Worm (Caenorhabditis elegans) whole organism, L4 larva: ENCODE data around the gene ncx-10.

ENCODE experiments used
- D1046.2 ChIP-seq: fragments of 200-800 bp; sonication (Bioruptor generic); IDR thresholded peaks from 2 replicates; pipeline ENCODE4 v1.3.6; 2022; ENCODE audit warnings: missing genetic modification characterization, missing compliant biosample characterization
- F26F4.8 ChIP-seq: fragments of 200-800 bp; sonication (Bioruptor generic); conservative IDR thresholded peaks from 2 replicates; pipeline ENCODE4 v1.3.6; 2022; ENCODE audit warnings: missing genetic modification characterization, missing compliant biosample characterization
- F44E2.7 ChIP-seq: fragments of 200-800 bp; sonication (Bioruptor generic); IDR thresholded peaks from 2 replicates; pipeline ENCODE4 v2.1.2; 2022; ENCODE audit warnings: missing genetic modification characterization, missing compliant biosample characterization
- F49E8.2 ChIP-seq: sonication (generic microtip); optimal IDR thresholded peaks from 2 replicates; lab custom pipeline; 2016; ENCODE audit warnings: missing compliant biosample characterization, mild to moderate bottlenecking, missing genetic modification characterization, borderline replicate concordance
- T26A8.4 ChIP-seq: fragments of 200-800 bp; sonication (Bioruptor generic); IDR thresholded peaks from 2 replicates; pipeline ENCODE4 v1.3.6; 2022; ENCODE audit warnings: missing genetic modification characterization, missing compliant biosample characterization
- Y48G9A.11 ChIP-seq: fragments of 200-800 bp; sonication (Bioruptor generic); IDR thresholded peaks from 2 replicates; pipeline ENCODE4 v1.3.6; 2022; ENCODE audit warnings: missing genetic modification reagents, missing genetic modification characterization, missing compliant biosample characterization
- Y5F2A.4 ChIP-seq: fragments of 200-800 bp; sonication (Bioruptor generic); optimal IDR thresholded peaks from 2 replicates; lab custom pipeline; 2018; ENCODE audit warnings: mild to moderate bottlenecking, missing genetic modification characterization, missing compliant biosample characterization
- ZK546.5 ChIP-seq, 2 experiments: sonication (generic microtip); optimal IDR thresholded peaks; 2 replicates each; lab custom pipeline; 2017; ENCODE audit warnings: missing biosample characterization in 2 of 2, missing genetic modification characterization in 2 of 2
- arid-1 ChIP-seq: fragments of 200-800 bp; sonication (Bioruptor generic); conservative IDR thresholded peaks from 2 replicates; pipeline ENCODE4 v1.3.6; 2022; ENCODE audit warnings: missing genetic modification reagents, missing genetic modification characterization, missing compliant biosample characterization
- attf-4 ChIP-seq: sonication (generic microtip); optimal IDR thresholded peaks from 3 replicates; lab custom pipeline; 2017; ENCODE audit warnings: missing biosample characterization, missing genetic modification characterization
- ceh-32 ChIP-seq: sonication (generic microtip); optimal IDR thresholded peaks from 2 replicates; lab custom pipeline; 2016; ENCODE audit warnings: mild to moderate bottlenecking, missing genetic modification characterization, missing compliant biosample characterization; ENCODE audit not compliant: poor library complexity
- ceh-44 ChIP-seq: fragments of 200-800 bp; sonication (Bioruptor generic); IDR thresholded peaks from 2 replicates; pipeline ENCODE4 v1.3.6; 2022; ENCODE audit warnings: missing genetic modification reagents, missing genetic modification characterization, missing compliant biosample characterization
- ceh-62 ChIP-seq: sonication (generic microtip); optimal IDR thresholded peaks from 2 replicates; lab custom pipeline; 2017; ENCODE audit warnings: missing biosample characterization, missing genetic modification characterization
- ces-1 ChIP-seq: fragments of 150-350 bp; sonication (generic microtip); optimal IDR thresholded peaks from 4 replicates; lab custom pipeline; 2014; ENCODE audit warnings: missing biosample characterization, missing genetic modification reagents, missing genetic modification characterization
- cey-2 ChIP-seq: sonication (generic microtip); optimal IDR thresholded peaks from 3 replicates; lab custom pipeline; 2017; ENCODE audit warnings: missing genetic modification characterization, mild to moderate bottlenecking, missing compliant biosample characterization, antibody characterized with exemption, borderline replicate concordance; ENCODE audit not compliant: insufficient read depth
- daf-12 ChIP-seq: fragments of 150-350 bp; optimal IDR thresholded peaks from 2 replicates; lab custom pipeline; 2014; ENCODE audit warnings: missing biosample characterization, missing genetic modification reagents, missing genetic modification characterization
- daf-16 ChIP-seq, 3 experiments: sonication (generic microtip); optimal IDR thresholded peaks; 2 replicates each; lab custom pipeline; 2016 to 2017; ENCODE audit warnings: missing genetic modification characterization in 3 of 3, missing genetic modification reagents in 3 of 3, mild to moderate bottlenecking in 2 of 3, missing compliant biosample characterization in 2 of 3, missing biosample characterization in 1 of 3, moderate library complexity in 1 of 3
- daf-8 ChIP-seq: fragments of 200-800 bp; sonication (Bioruptor generic); IDR thresholded peaks from 2 replicates; pipeline ENCODE4 v1.3.6; 2022; ENCODE audit warnings: missing genetic modification characterization, missing compliant biosample characterization
- dve-1 ChIP-seq: sonication (generic microtip); optimal IDR thresholded peaks from 2 replicates; lab custom pipeline; 2017; ENCODE audit warnings: antibody characterized with exemption, mild to moderate bottlenecking, missing genetic modification characterization, missing compliant biosample characterization; ENCODE audit not compliant: insufficient read depth
- egl-43 ChIP-seq: fragments of 200-800 bp; sonication (Bioruptor generic); IDR thresholded peaks from 2 replicates; pipeline ENCODE4 v1.3.6; 2022; ENCODE audit warnings: missing genetic modification reagents, missing genetic modification characterization, missing compliant biosample characterization
- fkh-10 ChIP-seq: fragments of 150-350 bp; optimal IDR thresholded peaks from 2 replicates; lab custom pipeline; 2014; ENCODE audit warnings: missing biosample characterization, missing genetic modification reagents, missing genetic modification characterization
- gei-8 ChIP-seq: fragments of 200-800 bp; sonication (Bioruptor generic); optimal IDR thresholded peaks from 2 replicates; lab custom pipeline; 2018; ENCODE audit warnings: mild to moderate bottlenecking, missing genetic modification characterization, missing compliant biosample characterization
- hlh-30 ChIP-seq: sonication (generic microtip); optimal IDR thresholded peaks from 2 replicates; lab custom pipeline; 2017; ENCODE audit warnings: antibody characterized with exemption, mild to moderate bottlenecking, missing genetic modification characterization, missing compliant biosample characterization; ENCODE audit not compliant: insufficient read depth
- hmg-1.1 ChIP-seq: fragments of 200-800 bp; sonication (Bioruptor generic); IDR thresholded peaks from 2 replicates; pipeline ENCODE4 v1.3.6; 2022; ENCODE audit warnings: missing genetic modification reagents, missing genetic modification characterization, missing compliant biosample characterization
- lim-7 ChIP-seq: fragments of 200-800 bp; sonication (Bioruptor generic); IDR thresholded peaks from 2 replicates; pipeline ENCODE4 v1.3.6; 2022; ENCODE audit warnings: missing genetic modification characterization, missing compliant biosample characterization
- lin-15B ChIP-seq: fragments of 150-350 bp; sonication (generic microtip); optimal IDR thresholded peaks from 3 replicates; lab custom pipeline; 2014; ENCODE audit warnings: missing biosample characterization, missing genetic modification characterization
- lsy-2 ChIP-seq, 2 experiments: fragments of 150-350 bp in 1 of 2; sonication (generic microtip) in 1 of 2; optimal IDR thresholded peaks; 2 replicates each; lab custom pipeline; 2014 to 2017; ENCODE audit warnings: missing biosample characterization in 2 of 2, missing genetic modification characterization in 2 of 2
- mep-1 ChIP-seq: fragments of 150-350 bp; sonication (generic microtip); optimal IDR thresholded peaks from 3 replicates; lab custom pipeline; 2014; ENCODE audit warnings: missing biosample characterization, missing genetic modification characterization
- mxl-3 ChIP-seq: fragments of 200-800 bp; sonication (Bioruptor generic); optimal IDR thresholded peaks from 2 replicates; lab custom pipeline; 2018; ENCODE audit warnings: mild to moderate bottlenecking, missing genetic modification characterization, missing compliant biosample characterization
- nhr-102 ChIP-seq: sonication (generic microtip); optimal IDR thresholded peaks from 2 replicates; lab custom pipeline; 2016; ENCODE audit warnings: mild to moderate bottlenecking, missing genetic modification characterization, moderate library complexity, missing compliant biosample characterization
- nhr-11 ChIP-seq: fragments of 150-350 bp; optimal IDR thresholded peaks from 2 replicates; lab custom pipeline; 2014; ENCODE audit warnings: missing biosample characterization, missing genetic modification characterization
- nhr-237 ChIP-seq: sonication (generic microtip); optimal IDR thresholded peaks from 2 replicates; lab custom pipeline; 2017; ENCODE audit warnings: missing biosample characterization, missing genetic modification characterization
- nhr-41 ChIP-seq: fragments of 200-800 bp; sonication (Bioruptor generic); IDR thresholded peaks from 2 replicates; pipeline ENCODE4 v1.3.6; 2022; ENCODE audit warnings: missing genetic modification reagents, missing genetic modification characterization, missing compliant biosample characterization
- nhr-48 ChIP-seq: sonication (generic microtip); optimal IDR thresholded peaks from 2 replicates; lab custom pipeline; 2016; ENCODE audit warnings: mild to moderate bottlenecking, missing genetic modification characterization, missing compliant biosample characterization
- pha-4 ChIP-seq, 2 experiments: fragments of 150-350 bp in 1 of 2; fragments of 200-800 bp in 1 of 2; sonication (Bioruptor generic) in 1 of 2; IDR thresholded peaks in 1 of 2; optimal IDR thresholded peaks in 1 of 2; 2 replicates each; pipeline versions ENCODE4 v1.3.6 to Lab custom; 2014 to 2022; ENCODE audit warnings: missing genetic modification characterization in 2 of 2, missing genetic modification reagents in 2 of 2, missing biosample characterization in 1 of 2, missing compliant biosample characterization in 1 of 2
- php-3 ChIP-seq: fragments of 200-800 bp; sonication (Bioruptor generic); IDR thresholded peaks from 2 replicates; pipeline ENCODE4 v1.3.6; 2022; ENCODE audit warnings: missing genetic modification reagents, missing genetic modification characterization, missing compliant biosample characterization
- rbr-2 ChIP-seq: sonication (generic microtip); optimal IDR thresholded peaks from 2 replicates; lab custom pipeline; 2016; ENCODE audit warnings: missing genotype, missing genetic modification characterization, missing compliant biosample characterization
- saeg-2 ChIP-seq: fragments of 200-800 bp; sonication (Bioruptor generic); IDR thresholded peaks from 2 replicates; pipeline ENCODE4 v1.3.6; 2022; ENCODE audit warnings: missing genetic modification reagents, missing genetic modification characterization, missing compliant biosample characterization
- sdz-12 ChIP-seq: fragments of 200-800 bp; sonication (Bioruptor generic); optimal IDR thresholded peaks from 2 replicates; lab custom pipeline; 2018; ENCODE audit warnings: mild to moderate bottlenecking, missing genetic modification characterization, missing compliant biosample characterization
- skn-1 ChIP-seq: fragments of 150-350 bp; optimal IDR thresholded peaks from 2 replicates; lab custom pipeline; 2014; ENCODE audit warnings: missing biosample characterization, missing genetic modification characterization
- spr-1 ChIP-seq: sonication (generic microtip); optimal IDR thresholded peaks from 2 replicates; lab custom pipeline; 2016; ENCODE audit warnings: mild to moderate bottlenecking, missing genetic modification characterization, missing compliant biosample characterization
- tra-1 ChIP-seq: fragments of 200-800 bp; sonication (Bioruptor generic); IDR thresholded peaks from 2 replicates; pipeline ENCODE4 v1.3.6; 2022; ENCODE audit warnings: missing genetic modification reagents, missing genetic modification characterization, missing compliant biosample characterization
- unc-130 ChIP-seq: sonication (generic microtip); optimal IDR thresholded peaks from 2 replicates; lab custom pipeline; 2016; ENCODE audit warnings: missing genetic modification reagents, missing genetic modification characterization, missing compliant biosample characterization
- unc-62 ChIP-seq, 3 experiments: fragments of 150-350 bp in 1 of 3; sonication (generic microtip); optimal IDR thresholded peaks in 2 of 3; peaks in 1 of 3; 1 replicate in 1 of 3; 2 replicates in 2 of 3; lab custom pipeline; 2014 to 2017; ENCODE audit warnings: missing biosample characterization in 3 of 3, missing genetic modification characterization in 3 of 3, missing genetic modification reagents in 3 of 3, missing genotype in 1 of 3
- zag-1 ChIP-seq: fragments of 150-350 bp; optimal IDR thresholded peaks from 2 replicates; lab custom pipeline; 2014; ENCODE audit warnings: missing biosample characterization, missing genetic modification characterization
- zfp-2 ChIP-seq: sonication (generic microtip); optimal IDR thresholded peaks from 2 replicates; lab custom pipeline; 2016; ENCODE audit warnings: mild to moderate bottlenecking, missing genetic modification characterization, missing compliant biosample characterization
- zip-2 ChIP-seq: fragments of 150-350 bp; optimal IDR thresholded peaks from 2 replicates; lab custom pipeline; 2014; ENCODE audit warnings: missing biosample characterization, missing genetic modification characterization
- ztf-7 ChIP-seq: fragments of 150-350 bp; optimal IDR thresholded peaks from 2 replicates; lab custom pipeline; 2014; ENCODE audit warnings: missing biosample characterization, missing genetic modification characterization

The ncx-10 gene

DNA sequence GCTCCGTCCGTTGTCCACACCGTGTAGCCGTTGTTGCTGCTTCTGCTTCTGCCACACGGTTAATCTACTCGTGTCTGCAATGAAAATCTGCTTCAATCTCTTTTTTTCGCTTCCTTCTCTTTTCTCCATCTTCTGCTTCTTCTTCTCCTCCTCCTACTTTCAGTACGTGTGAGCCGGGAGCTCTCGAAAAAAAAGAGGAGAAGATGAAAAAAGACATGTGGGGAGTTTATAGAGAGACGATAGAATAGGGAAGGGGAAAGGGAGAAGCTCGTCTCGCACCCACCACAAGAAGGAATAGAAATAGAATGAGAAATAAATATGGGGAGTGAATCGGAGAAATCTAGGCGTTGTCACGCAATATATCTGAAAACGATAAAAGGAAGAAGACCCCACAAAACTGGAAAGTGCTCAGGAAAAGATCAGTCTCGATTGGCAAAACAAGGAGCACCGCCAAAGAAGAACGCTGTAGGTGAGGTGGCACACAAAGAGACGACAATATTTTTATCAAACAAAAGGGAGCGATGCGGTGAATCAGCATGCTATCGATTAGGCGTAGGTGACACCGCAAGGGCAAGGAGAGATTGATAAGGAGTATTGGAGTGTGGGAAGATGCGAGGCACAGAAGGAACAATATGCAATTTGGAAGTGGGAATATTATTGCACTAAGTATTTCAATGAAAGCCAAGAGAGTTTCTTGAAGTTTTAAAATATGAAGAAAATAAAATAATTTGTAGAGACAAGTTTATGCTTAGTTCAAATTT is 45.0 kb upstream of the ncx-10 start, which contains the start of gene let-413 (continued):
- TF ChIP-seq arid-1 (GFP tag; lab: Robert Waterston, UW) (no peak), ceh-44 (GFP tag; lab: Robert Waterston, UW) (no peak), Y48G9A.11 (GFP tag; lab: Robert Waterston, UW) (no peak), saeg-2 (no peak), pha-4 (GFP tag; IDR thresholded peaks at IDR 0.05; lab: Robert Waterston, UW) (0 out of 2 replicates have a peak, but pooled peaks have one; percentile 27), pha-4 (tag; optimal IDR thresholded peaks at IDR 0.05; lab: Kevin White, UChicago) (no peak), F26F4.8 (no peak), php-3 (no peak), ces-1 (GFP tag; lab: Kevin White, UChicago) (no peak), daf-12 (tag; lab: Kevin White, UChicago) (no peak), sdz-12 (no peak), daf-16 (GFP tag; optimal IDR thresholded peaks at IDR 0.05; lab: Kevin White, UChicago) (no peak), daf-16 (tag; optimal IDR thresholded peaks at IDR 0.05; lab: Kevin White, UChicago) (peak; percentile 39), rbr-2 (tag; lab: Kevin White, UChicago) (no peak), nhr-48 (tag; lab: Kevin White, UChicago) (no peak), zag-1 (tag; lab: Kevin White, UChicago) (no peak), nhr-102 (tag; lab: Kevin White, UChicago) (no peak), dve-1 (tag; lab: Kevin White, UChicago) (peak; percentile 58), ztf-7 (no peak), T26A8.4 (no peak), zfp-2 (no peak), nhr-237 (tag; lab: Kevin White, UChicago) (no peak), F49E8.2 (tag; lab: Kevin White, UChicago) (no peak), egl-43 (GFP tag; lab: Robert Waterston, UW) (no peak), nhr-41 (no peak), gei-8 (GFP tag; lab: Kevin White, UChicago) (no peak), ZK546.5 (tag; optimal IDR thresholded peaks at IDR 0.05; lab: Kevin White, UChicago) (no peak), unc-130 (GFP tag; lab: Kevin White, UChicago) (no peak), D1046.2 (GFP tag; lab: Robert Waterston, UW) (no peak), zip-2 (tag; lab: Kevin White, UChicago) (no peak), Y5F2A.4 (no peak), lim-7 (GFP tag; lab: Robert Waterston, UW) (no peak), attf-4 (tag; lab: Kevin White, UChicago) (no peak), spr-1 (tag; lab: Kevin White, UChicago) (no peak), ceh-62 (tag; lab: Kevin White, UChicago) (no peak), cey-2 (tag; lab: Kevin White, UChicago) (no peak), F44E2.7 (GFP tag; lab: Robert Waterston, UW) (no peak), hmg-1.1 (GFP tag; lab: Robert Waterston, UW) (no peak), fkh-10 (GFP tag; lab: Kevin White, UChicago) (peak; percentile 16), mep-1 (tag; lab: Kevin White, UChicago) (peak; percentile 20), unc-62 (GFP tag; optimal IDR thresholded peaks at IDR 0.05 in 1 of 2; lab: Kevin White, UChicago) (peak in 1 of 2 experiments; percentile 88), unc-62 (tag; optimal IDR thresholded peaks at IDR 0.05; lab: Kevin White, UChicago) (no peak), skn-1 (no peak), lin-15B (tag; lab: Kevin White, UChicago) (no peak), hlh-30 (tag; lab: Kevin White, UChicago) (peak; percentile 8), tra-1 (GFP tag; lab: Robert Waterston, UW) (no peak), lsy-2 (tag; optimal IDR thresholded peaks at IDR 0.05; lab: Kevin White, UChicago) (peak in 1 of 2 experiments; percentile 23), mxl-3 (GFP tag; lab: Kevin White, UChicago) (peak; percentile 37), nhr-11 (tag; lab: Kevin White, UChicago) (no peak), daf-8 (GFP tag; lab: Robert Waterston, UW) (no peak), ceh-32 (tag; lab: Kevin White, UChicago) (no peak)
